Worm (Caenorhabditis elegans) whole organism, young adult: ENCODE data around the gene osta-2.

ENCODE experiments used
- B0019.2 ChIP-seq: fragments of 200-800 bp; sonication (Bioruptor generic); conservative IDR thresholded peaks from 2 replicates; pipeline ENCODE4 v1.3.6; 2022; ENCODE audit warnings: missing genetic modification reagents, missing genetic modification characterization, missing compliant biosample characterization
- B0035.1 ChIP-seq: sonication (generic microtip); optimal IDR thresholded peaks from 2 replicates; lab custom pipeline; 2016; ENCODE audit warnings: missing genetic modification characterization, mild to moderate bottlenecking, missing compliant biosample characterization, missing genotype, missing genetic modification reagents
- B0336.3 ChIP-seq: fragments of 200-800 bp; sonication (Bioruptor generic); IDR thresholded peaks from 2 replicates; pipeline ENCODE4 v1.3.6; 2022; ENCODE audit warnings: missing genetic modification characterization, missing compliant biosample characterization
- C06A6.2 ChIP-seq: fragments of 200-800 bp; sonication (Bioruptor generic); conservative IDR thresholded peaks from 2 replicates; pipeline ENCODE4 v1.3.6; 2022; ENCODE audit warnings: missing genetic modification characterization, missing compliant biosample characterization
- F23B12.7 ChIP-seq: sonication (generic microtip); optimal IDR thresholded peaks from 2 replicates; lab custom pipeline; 2017; ENCODE audit warnings: missing genetic modification characterization, mild to moderate bottlenecking, missing compliant biosample characterization, antibody characterized with exemption, moderate library complexity; ENCODE audit not compliant: insufficient read depth
- F49E8.2 ChIP-seq: sonication (generic microtip); optimal IDR thresholded peaks from 3 replicates; lab custom pipeline; 2017; ENCODE audit warnings: missing genetic modification characterization, mild to moderate bottlenecking, missing compliant biosample characterization, antibody characterized with exemption, moderate library complexity; ENCODE audit not compliant: insufficient read depth
- F52B5.7 ChIP-seq: sonication (generic microtip); optimal IDR thresholded peaks from 2 replicates; lab custom pipeline; 2016; ENCODE audit warnings: mild to moderate bottlenecking, missing genetic modification characterization, missing compliant biosample characterization
- F55B11.4 ChIP-seq: sonication (generic microtip); optimal IDR thresholded peaks from 2 replicates; lab custom pipeline; 2016; ENCODE audit warnings: missing compliant biosample characterization, missing genetic modification characterization, borderline replicate concordance; ENCODE audit not compliant: insufficient read depth
- F57A8.1 ChIP-seq: fragments of 200-800 bp; sonication (Bioruptor generic); optimal IDR thresholded peaks from 2 replicates; lab custom pipeline; 2018; ENCODE audit warnings: mild to moderate bottlenecking, missing genetic modification characterization, moderate library complexity, missing compliant biosample characterization
- Y53F4B.3 ChIP-seq: fragments of 200-800 bp; sonication (Bioruptor generic); IDR thresholded peaks from 2 replicates; pipeline ENCODE4 v1.3.6; 2022; ENCODE audit warnings: missing genetic modification reagents, missing genetic modification characterization, missing compliant biosample characterization
- Y79H2A.3 ChIP-seq: fragments of 200-800 bp; sonication (Bioruptor generic); conservative IDR thresholded peaks from 2 replicates; pipeline ENCODE4 v1.3.6; 2022; ENCODE audit warnings: missing genetic modification reagents, missing genetic modification characterization, missing compliant biosample characterization
- ama-1 ChIP-seq, 3 experiments: fragments of 150-350 bp in 1 of 3; sonication (generic microtip) in 2 of 3; optimal IDR thresholded peaks; 2 replicates each; lab custom pipeline; 2014 to 2018; ENCODE audit warnings: missing biosample characterization in 2 of 3, missing genetic modification characterization in 2 of 3, missing genetic modification reagents in 2 of 3
- aptf-3 ChIP-seq: fragments of 200-800 bp; sonication (Bioruptor generic); IDR thresholded peaks from 2 replicates; pipeline ENCODE4 v1.3.6; 2022; ENCODE audit warnings: missing genetic modification characterization, missing compliant biosample characterization
- athp-1 ChIP-seq: sonication (generic microtip); optimal IDR thresholded peaks from 2 replicates; lab custom pipeline; 2017; ENCODE audit warnings: mild to moderate bottlenecking, missing genetic modification characterization, missing compliant biosample characterization
- attf-6 ChIP-seq: fragments of 200-800 bp; sonication (Bioruptor generic); IDR thresholded peaks from 2 replicates; pipeline ENCODE4 v1.3.6; 2022; ENCODE audit warnings: missing genetic modification reagents, missing genetic modification characterization, missing compliant biosample characterization
- bed-2 ChIP-seq: fragments of 200-800 bp; sonication (Bioruptor generic); IDR thresholded peaks from 2 replicates; pipeline ENCODE4 v1.3.6; 2022; ENCODE audit warnings: missing genetic modification reagents, missing genetic modification characterization, missing compliant biosample characterization
- cebp-1 ChIP-seq, 2 experiments: fragments of 200-800 bp in 1 of 2; sonication (Bioruptor generic) in 1 of 2; sonication (generic microtip) in 1 of 2; IDR thresholded peaks in 1 of 2; optimal IDR thresholded peaks in 1 of 2; 2 replicates each; pipeline versions ENCODE4 v1.3.6 to Lab custom; 2017 to 2022; ENCODE audit warnings: missing compliant biosample characterization in 2 of 2, missing genetic modification characterization in 2 of 2, mild to moderate bottlenecking in 1 of 2, missing genetic modification reagents in 1 of 2, moderate library complexity in 1 of 2
- cebp-2 ChIP-seq: fragments of 200-800 bp; sonication (Bioruptor generic); IDR thresholded peaks from 2 replicates; pipeline ENCODE4 v1.3.6; 2022; ENCODE audit warnings: missing genetic modification characterization, missing compliant biosample characterization
- ceh-58 ChIP-seq: fragments of 200-800 bp; sonication (Bioruptor generic); IDR thresholded peaks from 2 replicates; pipeline ENCODE4 v1.3.6; 2022; ENCODE audit warnings: missing genetic modification characterization, missing compliant biosample characterization
- chd-7 ChIP-seq: sonication (generic microtip); optimal IDR thresholded peaks from 2 replicates; lab custom pipeline; 2016; ENCODE audit warnings: mild to moderate bottlenecking, missing genetic modification characterization, moderate library complexity, missing compliant biosample characterization
- egl-44 ChIP-seq: fragments of 200-800 bp; sonication (Bioruptor generic); IDR thresholded peaks from 2 replicates; pipeline ENCODE4 v1.3.6; 2022; ENCODE audit warnings: missing genetic modification reagents, missing genetic modification characterization, missing compliant biosample characterization
- ekl-4 ChIP-seq: fragments of 200-800 bp; sonication (Bioruptor generic); IDR thresholded peaks from 2 replicates; pipeline ENCODE4 v1.3.6; 2022; ENCODE audit warnings: missing genetic modification reagents, missing genetic modification characterization, missing compliant biosample characterization
- ets-4 ChIP-seq: fragments of 200-800 bp; sonication (Bioruptor generic); optimal IDR thresholded peaks from 2 replicates; lab custom pipeline; 2018; ENCODE audit warnings: mild to moderate bottlenecking, missing genetic modification characterization, missing compliant biosample characterization
- gei-17 ChIP-seq: fragments of 200-800 bp; sonication (Bioruptor generic); optimal IDR thresholded peaks from 2 replicates; lab custom pipeline; 2018; ENCODE audit warnings: mild to moderate bottlenecking, missing genetic modification characterization, missing compliant biosample characterization
- hrde-1 ChIP-seq: sonication (generic microtip); optimal IDR thresholded peaks from 2 replicates; lab custom pipeline; 2016; ENCODE audit warnings: missing genetic modification characterization, mild to moderate bottlenecking, missing compliant biosample characterization, moderate library complexity, missing genotype, missing genetic modification reagents, borderline replicate concordance
- lag-1 ChIP-seq: fragments of 200-800 bp; sonication (Bioruptor generic); IDR thresholded peaks from 2 replicates; pipeline ENCODE4 v1.3.6; 2022; ENCODE audit warnings: missing genetic modification reagents, missing genetic modification characterization, missing compliant biosample characterization
- let-607 ChIP-seq, 2 experiments: fragments of 200-800 bp in 1 of 2; sonication (Bioruptor generic) in 1 of 2; sonication (generic microtip) in 1 of 2; optimal IDR thresholded peaks; 2 replicates each; lab custom pipeline; 2016 to 2018; ENCODE audit warnings: mild to moderate bottlenecking in 2 of 2, missing compliant biosample characterization in 2 of 2, missing genetic modification characterization in 2 of 2, moderate library complexity in 2 of 2, missing genotype in 1 of 2
- lin-26 ChIP-seq: fragments of 200-800 bp; sonication (Bioruptor generic); IDR thresholded peaks from 2 replicates; pipeline ENCODE4 v1.3.6; 2022; ENCODE audit warnings: missing genetic modification reagents, missing genetic modification characterization, missing compliant biosample characterization
- lin-54 ChIP-seq: fragments of 200-800 bp; sonication (Bioruptor generic); optimal IDR thresholded peaks from 2 replicates; lab custom pipeline; 2018; ENCODE audit warnings: mild to moderate bottlenecking, missing genetic modification characterization, missing compliant biosample characterization
- lsy-27 ChIP-seq: sonication (generic microtip); optimal IDR thresholded peaks from 2 replicates; lab custom pipeline; 2017; ENCODE audit warnings: missing genetic modification characterization, mild to moderate bottlenecking, missing compliant biosample characterization, antibody characterized with exemption, missing genotype, borderline replicate concordance; ENCODE audit not compliant: insufficient read depth
- madf-6 ChIP-seq: fragments of 200-800 bp; sonication (Bioruptor generic); IDR thresholded peaks from 2 replicates; pipeline ENCODE4 v1.3.6; 2022; ENCODE audit warnings: missing genetic modification reagents, missing genetic modification characterization, missing compliant biosample characterization
- mcd-1 ChIP-seq: fragments of 200-800 bp; sonication (Bioruptor generic); IDR thresholded peaks from 2 replicates; pipeline ENCODE4 v1.3.6; 2022; ENCODE audit warnings: missing genetic modification reagents, missing genetic modification characterization, missing compliant biosample characterization
- nfya-1 ChIP-seq: sonication (generic microtip); optimal IDR thresholded peaks from 2 replicates; lab custom pipeline; 2017; ENCODE audit warnings: antibody characterized with exemption, missing compliant biosample characterization, missing genetic modification characterization, borderline replicate concordance; ENCODE audit not compliant: insufficient read depth
- nhr-120 ChIP-seq: fragments of 200-800 bp; sonication (Bioruptor generic); IDR thresholded peaks from 2 replicates; pipeline ENCODE4 v1.3.6; 2022; ENCODE audit warnings: missing genetic modification characterization, missing compliant biosample characterization
- pha-4 ChIP-seq: fragments of 150-350 bp; sonication (generic microtip); optimal IDR thresholded peaks from 2 replicates; lab custom pipeline; 2014; ENCODE audit warnings: missing biosample characterization, missing genetic modification reagents, missing genetic modification characterization
- rcor-1 ChIP-seq: fragments of 200-800 bp; sonication (Bioruptor generic); IDR thresholded peaks from 2 replicates; pipeline ENCODE4 v1.3.6; 2022; ENCODE audit warnings: missing genetic modification reagents, missing genetic modification characterization, missing compliant biosample characterization
- snpc-1.3 ChIP-seq: sonication (generic microtip); optimal IDR thresholded peaks from 2 replicates; lab custom pipeline; 2017; ENCODE audit warnings: missing genetic modification characterization, mild to moderate bottlenecking, missing compliant biosample characterization, antibody characterized with exemption, moderate library complexity, missing genotype, missing genetic modification reagents; ENCODE audit not compliant: insufficient read depth
- snpc-4 ChIP-seq, 5 experiments: fragments of 150-350 bp in 1 of 5; sonication (generic microtip) in 4 of 5; optimal IDR thresholded peaks; 2 replicates each; lab custom pipeline; 2014 to 2018; ENCODE audit warnings: missing genetic modification characterization in 5 of 5, missing biosample characterization in 3 of 5, antibody characterized with exemption in 2 of 5, mild to moderate bottlenecking in 2 of 5, missing compliant biosample characterization in 2 of 5, missing genotype in 2 of 5, moderate library complexity in 2 of 5, missing genetic modification reagents in 1 of 5
- somi-1 ChIP-seq: fragments of 200-800 bp; sonication (Bioruptor generic); optimal IDR thresholded peaks from 2 replicates; lab custom pipeline; 2018; ENCODE audit warnings: mild to moderate bottlenecking, missing genetic modification characterization, missing compliant biosample characterization
- tbx-9 ChIP-seq: sonication (generic microtip); optimal IDR thresholded peaks from 2 replicates; lab custom pipeline; 2016; ENCODE audit warnings: borderline replicate concordance, missing genetic modification characterization, inconsistent platforms, missing compliant biosample characterization
- unc-130 ChIP-seq: sonication (generic microtip); optimal IDR thresholded peaks from 2 replicates; lab custom pipeline; 2016; ENCODE audit warnings: missing genetic modification reagents, missing genetic modification characterization, missing compliant biosample characterization
- ztf-18 ChIP-seq: sonication (generic microtip); optimal IDR thresholded peaks from 2 replicates; lab custom pipeline; 2016; ENCODE audit warnings: missing genotype, mild to moderate bottlenecking, missing genetic modification characterization, missing compliant biosample characterization
- ztf-25 ChIP-seq: fragments of 200-800 bp; sonication (Bioruptor generic); IDR thresholded peaks from 2 replicates; pipeline ENCODE4 v1.3.6; 2022; ENCODE audit warnings: missing genetic modification reagents, missing genetic modification characterization, missing compliant biosample characterization
- ztf-26 ChIP-seq: sonication (generic microtip); optimal IDR thresholded peaks from 2 replicates; lab custom pipeline; 2017; ENCODE audit warnings: missing genetic modification characterization, missing compliant biosample characterization

The osta-2 gene

DNA sequence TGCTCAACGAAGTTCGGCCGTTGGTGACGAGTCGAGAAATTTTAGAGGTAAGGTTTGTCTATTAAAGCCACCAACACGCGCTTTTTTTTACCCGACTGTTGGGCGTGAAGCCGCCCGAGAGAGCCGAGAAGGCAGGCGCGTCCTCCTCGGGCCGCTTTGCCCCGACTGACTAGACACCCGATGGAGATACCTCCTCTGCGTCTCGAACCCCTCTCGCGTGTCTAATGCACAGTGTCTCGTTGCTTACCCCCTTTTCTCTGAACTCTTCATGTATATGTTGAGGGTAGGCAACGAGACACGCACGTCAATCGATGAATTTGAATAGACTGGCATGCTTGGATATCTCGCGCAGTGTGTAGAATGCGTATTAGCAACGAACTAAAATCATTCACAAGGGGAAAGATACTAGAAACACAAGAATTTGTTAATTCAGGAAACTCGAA lies 45.7 kb upstream of the osta-2 start (continued):
- TF ChIP-seq ama-1 (optimal IDR thresholded peaks at IDR 0.05; lab: Kevin White, UChicago) (peak; percentile 100), ama-1 (GFP tag; optimal IDR thresholded peaks at IDR 0.05; lab: Kevin White, UChicago) (peak; percentile 89 to 94), nhr-120 (peak; percentile 98; the same call in 1 of the 2 replicates), rcor-1 (peak; percentile 79), B0019.2 (GFP tag; lab: Robert Waterston, UW) (peak; percentile 67), B0336.3 (GFP tag; lab: Robert Waterston, UW) (peak; percentile 98), mcd-1 (GFP tag; lab: Robert Waterston, UW) (peak; percentile 91), madf-6 (GFP tag; lab: Robert Waterston, UW) (peak; percentile 91), F57A8.1 (GFP tag; lab: Kevin White, UChicago) (no peak), F23B12.7 (tag; lab: Kevin White, UChicago) (no peak), cebp-2 (GFP tag; lab: Robert Waterston, UW) (peak; percentile 100), snpc-4 (GFP tag; optimal IDR thresholded peaks at IDR 0.05; lab: Kevin White, UChicago) (peak; percentile 51), snpc-4 (tag; optimal IDR thresholded peaks at IDR 0.05; lab: Kevin White, UChicago) (peak in 2 of 4 experiments; percentile 82 to 84), pha-4 (tag; lab: Kevin White, UChicago) (no peak), B0035.1 (tag; lab: Kevin White, UChicago) (peak; percentile 91), lag-1 (GFP tag; lab: Robert Waterston, UW) (0 out of 2 replicates have a peak, but pooled peaks have one; percentile 70), ceh-58 (GFP tag; lab: Robert Waterston, UW) (peak; percentile 97), athp-1 (tag; lab: Kevin White, UChicago) (peak; percentile 99), aptf-3 (GFP tag; lab: Robert Waterston, UW) (peak; percentile 99), F49E8.2 (peak; percentile 33), snpc-1.3 (no peak), lin-54 (peak; percentile 83), ets-4 (GFP tag; lab: Kevin White, UChicago) (peak; percentile 69), chd-7 (tag; lab: Kevin White, UChicago) (peak; percentile 99), somi-1 (GFP tag; lab: Kevin White, UChicago) (peak; percentile 90), egl-44 (peak; percentile 90; the same call in 1 of the 2 replicates), Y53F4B.3 (GFP tag; lab: Robert Waterston, UW) (peak; percentile 31; the same call in 1 of the 2 replicates), attf-6 (GFP tag; lab: Robert Waterston, UW) (peak; percentile 92), C06A6.2 (peak; percentile 92), F52B5.7 (peak; percentile 100), lsy-27 (tag; lab: Kevin White, UChicago) (peak; percentile 90), ztf-26 (peak; percentile 96), F55B11.4 (tag; lab: Kevin White, UChicago) (no peak), ztf-18 (tag; lab: Kevin White, UChicago) (peak; percentile 28), gei-17 (GFP tag; lab: Kevin White, UChicago) (peak; percentile 91), let-607 (tag; optimal IDR thresholded peaks at IDR 0.05; lab: Kevin White, UChicago) (peak; percentile 82 to 88), hrde-1 (peak; percentile 94), cebp-1 (GFP tag; IDR thresholded peaks at IDR 0.05; lab: Robert Waterston, UW) (peak; percentile 88), cebp-1 (tag; optimal IDR thresholded peaks at IDR 0.05; lab: Kevin White, UChicago) (peak; percentile 90), bed-2 (GFP tag; lab: Robert Waterston, UW) (peak; percentile 72; the same call in 1 of the 2 replicates), ekl-4 (peak; percentile 98), Y79H2A.3 (peak; percentile 96), unc-130 (GFP tag; lab: Kevin White, UChicago) (peak; percentile 65), tbx-9 (peak; percentile 99), ztf-25 (GFP tag; lab: Robert Waterston, UW) (peak; percentile 95; the same call in 1 of the 2 replicates), lin-26 (GFP tag; lab: Robert Waterston, UW) (peak; percentile 85), nfya-1 (tag; lab: Kevin White, UChicago) (no peak)
